Fruit fly (Drosophila melanogaster) S2 (cell line): ENCODE measurements around the gene CG17376.

Experiments
- CG8478 ChIP-seq: fragments of >200 bp; optimal IDR thresholded peaks from 2 replicates; lab custom pipeline; 2018
- CTCF ChIP-seq, 2 experiments: fragments of >200 bp; optimal IDR thresholded peaks; 2 replicates each; lab custom pipeline; 2018

Gene CG17376

dm6 chr2L:6800794-6801193 lies at the start of gene CG17376:
Gene CG17376 (minus strand): TSS chr2L:6800894.
- TF ChIP-seq CTCF (optimal IDR thresholded peaks at IDR 0.05; lab: Kevin White, UChicago) (no peak), CG8478 (no peak)

- no peak for TF ChIP-seq CG8478
- TF ChIP-seq CTCF (optimal IDR thresholded peaks at IDR 0.05; lab: Kevin White, UChicago) = no peak
These were observed 42.7 kb upstream of the CG17376 start for dm6 chr2L:6843434-6843833.

DNA sequence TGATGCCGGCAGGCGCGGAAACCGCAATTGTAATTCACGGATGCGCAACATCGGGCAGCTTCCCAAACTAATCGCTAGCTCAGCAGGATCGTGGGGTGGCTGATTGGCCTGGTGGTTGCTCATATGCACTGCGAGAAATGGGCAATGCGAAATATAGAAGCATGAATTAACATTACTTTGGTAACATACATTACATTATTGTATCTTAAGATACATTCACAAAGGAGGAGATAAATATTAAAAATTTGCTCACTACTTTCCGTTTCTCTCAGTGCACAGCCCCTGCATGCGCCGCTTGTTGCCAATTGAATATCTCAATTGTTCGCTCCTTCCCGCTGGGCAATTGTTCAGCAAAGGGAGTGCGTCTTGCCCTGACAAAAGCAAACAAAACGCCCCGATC lies 40.7 kb upstream of the CG17376 start:
- TF ChIP-seq CG8478 = no peak
- no peak for TF ChIP-seq CTCF (optimal IDR thresholded peaks at IDR 0.05; lab: Kevin White, UChicago)

dm6 chr2L:6837829-6838228 lies 37.1 kb upstream of the CG17376 start:
- TF ChIP-seq CG8478 (no peak), CTCF (optimal IDR thresholded peaks at IDR 0.05; lab: Kevin White, UChicago) (no peak)

DNA sequence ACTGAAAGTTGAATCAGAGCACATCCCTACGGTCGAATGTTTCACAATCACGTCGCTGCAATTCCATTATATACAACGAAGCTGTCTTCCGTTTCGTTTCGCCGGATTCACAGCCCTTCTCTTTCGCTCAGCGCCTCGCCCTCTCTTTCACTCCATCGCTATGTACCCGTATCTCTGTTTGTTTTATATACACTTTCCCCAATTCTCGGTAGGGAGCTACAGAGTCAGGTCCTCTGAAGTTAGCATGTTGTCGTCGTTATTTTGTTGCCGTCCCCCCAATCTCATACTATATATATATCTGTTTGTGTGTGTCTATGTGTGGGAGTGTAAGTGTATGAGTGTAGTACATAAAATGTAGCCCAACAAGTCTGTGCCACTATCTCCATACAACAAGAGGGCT lies 35.4 kb upstream of the CG17376 start:
- TF ChIP-seq CG8478 = no peak
- TF ChIP-seq CTCF (optimal IDR thresholded peaks at IDR 0.05; lab: Kevin White, UChicago) = no peak

DNA sequence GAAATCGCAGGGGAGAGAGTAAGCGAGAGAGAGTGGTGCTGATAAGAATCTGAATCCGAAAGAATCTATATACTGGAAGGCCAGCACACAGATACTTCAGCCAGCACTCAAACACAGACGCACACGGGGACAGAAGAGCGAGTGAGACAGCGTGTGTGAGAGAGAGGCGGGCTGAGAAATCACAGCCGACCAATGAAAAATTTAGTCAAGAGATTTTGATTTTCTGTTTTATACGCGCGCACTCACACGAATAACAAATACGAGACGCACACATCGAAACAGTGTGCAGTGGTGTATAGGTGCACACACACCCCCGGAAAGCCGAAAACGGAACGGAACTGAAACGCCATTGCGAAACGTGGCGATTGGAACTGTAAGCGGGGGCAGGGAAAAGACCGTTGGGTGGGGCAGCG lies 33.0 kb upstream of the CG17376 start:
- TF ChIP-seq CG8478 = no peak
- no peak for TF ChIP-seq CTCF (optimal IDR thresholded peaks at IDR 0.05; lab: Kevin White, UChicago)

- TF ChIP-seq CTCF (optimal IDR thresholded peaks at IDR 0.05; lab: Kevin White, UChicago) = no peak
- TF ChIP-seq CG8478 = no peak
These were observed 29.6 kb upstream of the CG17376 start for dm6 chr2L:6830264-6830729.

- TF ChIP-seq CTCF (optimal IDR thresholded peaks at IDR 0.05; lab: Kevin White, UChicago) = no peak
- TF ChIP-seq CG8478 = no peak
These were observed 26.9 kb upstream of the CG17376 start for dm6 chr2L:6827558-6828122.

- TF ChIP-seq CG8478 (no peak), CTCF (optimal IDR thresholded peaks at IDR 0.05; lab: Kevin White, UChicago) (no peak)
These were observed 25.6 kb upstream of the CG17376 start for dm6 chr2L:6826298-6826697.

DNA sequence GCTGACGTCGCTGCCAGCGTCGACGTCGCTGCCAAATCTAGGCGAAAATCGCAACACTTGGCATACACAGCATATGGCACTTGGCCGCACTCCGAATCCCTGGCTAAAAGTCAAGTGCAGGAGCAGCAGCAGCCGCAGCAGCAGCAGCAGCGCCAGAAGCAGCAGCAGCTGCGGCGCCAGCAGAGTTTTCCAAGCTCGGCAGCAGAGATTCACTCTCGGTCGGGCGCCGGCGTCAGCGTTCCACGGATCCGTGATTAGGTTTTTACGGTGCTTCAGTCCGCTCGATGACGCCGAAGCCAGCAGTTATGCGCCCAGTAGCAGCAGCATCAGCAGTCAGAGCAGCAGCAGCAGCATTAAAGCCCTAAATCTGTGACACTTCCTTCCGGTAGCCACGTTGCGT lies 21.4 kb upstream of the CG17376 start:
- TF ChIP-seq CG8478 (no peak), CTCF (optimal IDR thresholded peaks at IDR 0.05; lab: Kevin White, UChicago) (no peak)

- TF ChIP-seq CG8478 = no peak
- no peak for TF ChIP-seq CTCF (optimal IDR thresholded peaks at IDR 0.05; lab: Kevin White, UChicago)
These were observed 20.9 kb upstream of the CG17376 start, which contains the start of gene sens-2 for dm6 chr2L:6821631-6822030. Gene sens-2 (plus strand): TSS chr2L:6821934.

dm6 chr2L:6819230-6820049 lies 18.7 kb upstream of the CG17376 start:
- TF ChIP-seq CTCF (optimal IDR thresholded peaks at IDR 0.05; lab: Kevin White, UChicago) = no peak
- no peak for TF ChIP-seq CG8478

dm6 chr2L:6818357-6818756 lies 17.7 kb upstream of the CG17376 start:
- no peak for TF ChIP-seq CTCF (optimal IDR thresholded peaks at IDR 0.05; lab: Kevin White, UChicago)
- TF ChIP-seq CG8478 = no peak

dm6 chr2L:6817493-6817892 lies 16.8 kb upstream of the CG17376 start:
- TF ChIP-seq CG8478 = no peak
- TF ChIP-seq CTCF (optimal IDR thresholded peaks at IDR 0.05; lab: Kevin White, UChicago) = no peak

dm6 chr2L:6805783-6806182 lies 5.1 kb upstream of the CG17376 start, which contains the start of gene CG17375:
Gene CG17375 (minus strand): TSS chr2L:6805792.
- TF ChIP-seq CTCF (optimal IDR thresholded peaks at IDR 0.05; lab: Kevin White, UChicago) (no peak), CG8478 (no peak)

DNA sequence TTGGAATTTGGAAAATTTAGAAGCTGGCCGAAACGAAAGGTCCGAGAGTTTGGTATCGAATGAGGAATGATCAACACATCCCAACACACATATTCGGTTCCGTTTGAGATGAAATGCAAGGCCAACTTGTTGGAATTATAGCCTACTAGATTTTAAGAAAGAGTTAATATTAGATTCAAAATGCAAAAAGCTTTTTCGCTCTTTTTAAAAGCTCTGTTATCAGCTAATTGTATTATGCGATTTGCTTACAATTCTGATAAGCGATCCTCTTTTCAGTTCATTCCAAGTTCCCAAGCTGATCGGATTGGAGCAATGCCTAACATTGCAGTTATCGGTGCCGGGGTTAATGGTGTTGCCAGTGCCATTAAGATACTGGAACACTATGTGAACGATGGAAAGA lies 2.0 kb upstream of the CG17376 start, which contains the start of the genes CG17377 and Daao2:
TSS of gene CG17377 (minus strand) at position 101 of the 400 bp plus-strand sequence.
TSS of gene Daao2 (plus strand) at position 272 of the 400 bp plus-strand sequence.
- TF ChIP-seq CTCF (optimal IDR thresholded peaks at IDR 0.05; lab: Kevin White, UChicago) = no peak
- no peak for TF ChIP-seq CG8478
